Worm (Caenorhabditis elegans): ENCODE measurements around the gene vha-6.

DNA sequence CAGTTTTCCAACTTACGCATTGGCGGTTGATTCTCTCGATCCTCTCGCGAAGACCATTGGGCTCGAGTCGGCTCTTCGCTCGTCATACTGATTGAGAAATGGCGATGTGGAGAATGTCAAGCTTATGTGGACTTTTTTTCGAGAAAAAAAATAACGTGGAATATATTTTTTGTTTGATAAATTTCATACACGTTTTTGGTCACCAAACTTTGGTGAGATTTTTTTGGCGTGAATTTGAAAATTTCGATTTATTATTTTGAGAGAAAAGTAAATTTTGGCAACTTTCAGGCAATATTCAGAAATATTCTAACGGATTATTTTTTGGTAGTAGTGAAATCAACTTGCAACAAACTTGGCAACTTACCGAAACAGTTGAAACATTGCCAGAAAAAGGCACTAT, 40.8 kb upstream of the vha-6 start, which contains the start of gene W02B12.12:
- TF ChIP-seq ceh-36 (tag; optimal IDR thresholded peaks at IDR 0.05) (no peak), ama-1 (optimal IDR thresholded peaks at IDR 0.05) (no peak), flt-1 (GFP tag; IDR thresholded peaks at IDR 0.05) (no peak), tbx-11 (GFP tag; IDR thresholded peaks at IDR 0.05) (no peak), scrt-1 (GFP tag; IDR thresholded peaks at IDR 0.05) (no peak), hmbx-1 (tag; optimal IDR thresholded peaks at IDR 0.05) (no peak)
